Worm (Caenorhabditis elegans) whole organism, young adult: ENCODE results near the gene T27E7.9.

ENCODE experiments used
- B0035.1 ChIP-seq: sonication (generic microtip); optimal IDR thresholded peaks from 2 replicates; lab custom pipeline; 2016; ENCODE audit warnings: missing genetic modification characterization, mild to moderate bottlenecking, missing compliant biosample characterization, missing genotype, missing genetic modification reagents
- B0261.1 ChIP-seq: sonication (generic microtip); optimal IDR thresholded peaks from 2 replicates; lab custom pipeline; 2016; ENCODE audit warnings: mild to moderate bottlenecking, missing genetic modification characterization, moderate library complexity, missing compliant biosample characterization
- F23B12.7 ChIP-seq: sonication (generic microtip); optimal IDR thresholded peaks from 2 replicates; lab custom pipeline; 2017; ENCODE audit warnings: missing genetic modification characterization, mild to moderate bottlenecking, missing compliant biosample characterization, antibody characterized with exemption, moderate library complexity; ENCODE audit not compliant: insufficient read depth
- F37B4.10 ChIP-seq: fragments of 200-800 bp; sonication (Bioruptor generic); IDR thresholded peaks from 2 replicates; pipeline ENCODE4 v1.3.6; 2022; ENCODE audit warnings: missing genetic modification characterization, missing compliant biosample characterization
- F39B2.1 ChIP-seq: fragments of 200-800 bp; sonication (Bioruptor generic); IDR thresholded peaks from 2 replicates; pipeline ENCODE4 v1.3.6; 2022; ENCODE audit warnings: missing genetic modification reagents, missing genetic modification characterization, missing compliant biosample characterization
- Y53G8AR.9 ChIP-seq: fragments of 200-800 bp; sonication (Bioruptor generic); conservative IDR thresholded peaks from 2 replicates; pipeline ENCODE4 v1.3.6; 2022; ENCODE audit warnings: missing genetic modification reagents, missing genetic modification characterization, missing compliant biosample characterization
- ZK185.1 ChIP-seq: sonication (generic microtip); optimal IDR thresholded peaks from 2 replicates; lab custom pipeline; 2016; ENCODE audit warnings: mild to moderate bottlenecking, missing genetic modification characterization, missing compliant biosample characterization; ENCODE audit not compliant: poor library complexity, severe bottlenecking
- aptf-2 ChIP-seq: fragments of 200-800 bp; sonication (Bioruptor generic); conservative IDR thresholded peaks from 2 replicates; pipeline ENCODE4 v1.3.6; 2022; ENCODE audit warnings: missing genetic modification reagents, missing genetic modification characterization, missing compliant biosample characterization
- attf-6 ChIP-seq: fragments of 200-800 bp; sonication (Bioruptor generic); IDR thresholded peaks from 2 replicates; pipeline ENCODE4 v1.3.6; 2022; ENCODE audit warnings: missing genetic modification reagents, missing genetic modification characterization, missing compliant biosample characterization
- bed-2 ChIP-seq: fragments of 200-800 bp; sonication (Bioruptor generic); IDR thresholded peaks from 2 replicates; pipeline ENCODE4 v1.3.6; 2022; ENCODE audit warnings: missing genetic modification reagents, missing genetic modification characterization, missing compliant biosample characterization
- cebp-2 ChIP-seq: fragments of 200-800 bp; sonication (Bioruptor generic); IDR thresholded peaks from 2 replicates; pipeline ENCODE4 v1.3.6; 2022; ENCODE audit warnings: missing genetic modification characterization, missing compliant biosample characterization
- chd-7 ChIP-seq: sonication (generic microtip); optimal IDR thresholded peaks from 2 replicates; lab custom pipeline; 2016; ENCODE audit warnings: mild to moderate bottlenecking, missing genetic modification characterization, moderate library complexity, missing compliant biosample characterization
- dpff-1 ChIP-seq: sonication (generic microtip); optimal IDR thresholded peaks from 2 replicates; lab custom pipeline; 2017; ENCODE audit warnings: mild to moderate bottlenecking, missing genetic modification characterization, missing compliant biosample characterization
- egl-44 ChIP-seq: fragments of 200-800 bp; sonication (Bioruptor generic); IDR thresholded peaks from 2 replicates; pipeline ENCODE4 v1.3.6; 2022; ENCODE audit warnings: missing genetic modification reagents, missing genetic modification characterization, missing compliant biosample characterization
- egrh-3 ChIP-seq: fragments of 200-800 bp; sonication (Bioruptor generic); IDR thresholded peaks from 2 replicates; pipeline ENCODE4 v1.3.6; 2022; ENCODE audit warnings: missing genetic modification reagents, missing genetic modification characterization, missing compliant biosample characterization
- fkh-3 ChIP-seq: sonication (generic microtip); optimal IDR thresholded peaks from 2 replicates; lab custom pipeline; 2016; ENCODE audit warnings: mild to moderate bottlenecking, missing genetic modification characterization, missing compliant biosample characterization
- him-1 ChIP-seq: sonication (generic microtip); optimal IDR thresholded peaks from 2 replicates; lab custom pipeline; 2016; ENCODE audit warnings: missing genotype, missing genetic modification reagents, missing genetic modification characterization, missing compliant biosample characterization
- lag-1 ChIP-seq: fragments of 200-800 bp; sonication (Bioruptor generic); IDR thresholded peaks from 2 replicates; pipeline ENCODE4 v1.3.6; 2022; ENCODE audit warnings: missing genetic modification reagents, missing genetic modification characterization, missing compliant biosample characterization
- lin-26 ChIP-seq: fragments of 200-800 bp; sonication (Bioruptor generic); IDR thresholded peaks from 2 replicates; pipeline ENCODE4 v1.3.6; 2022; ENCODE audit warnings: missing genetic modification reagents, missing genetic modification characterization, missing compliant biosample characterization
- lin-35 ChIP-seq, 3 experiments: fragments of 150-350 bp in 2 of 3; sonication (generic microtip) in 1 of 3; optimal IDR thresholded peaks; 2 replicates each; lab custom pipeline; 2014 to 2018; ENCODE audit warnings: missing biosample characterization in 3 of 3, missing genetic modification characterization in 3 of 3, missing genetic modification reagents in 3 of 3
- madf-6 ChIP-seq: fragments of 200-800 bp; sonication (Bioruptor generic); IDR thresholded peaks from 2 replicates; pipeline ENCODE4 v1.3.6; 2022; ENCODE audit warnings: missing genetic modification reagents, missing genetic modification characterization, missing compliant biosample characterization
- madf-8 ChIP-seq: fragments of 200-800 bp; sonication (Bioruptor generic); conservative IDR thresholded peaks from 2 replicates; pipeline ENCODE4 v1.3.6; 2022; ENCODE audit warnings: missing genetic modification reagents, missing genetic modification characterization, missing compliant biosample characterization
- nhr-179 ChIP-seq: sonication (generic microtip); optimal IDR thresholded peaks from 2 replicates; lab custom pipeline; 2016; ENCODE audit warnings: mild to moderate bottlenecking, missing genetic modification characterization, missing compliant biosample characterization
- nhr-27 ChIP-seq: fragments of 200-800 bp; sonication (Bioruptor generic); optimal IDR thresholded peaks from 2 replicates; lab custom pipeline; 2018; ENCODE audit warnings: mild to moderate bottlenecking, missing genetic modification characterization, moderate library complexity, missing compliant biosample characterization
- rpc-1 ChIP-seq, 2 experiments: fragments of 150-350 bp in 1 of 2; sonication (generic microtip) in 1 of 2; optimal IDR thresholded peaks; 2 replicates each; lab custom pipeline; 2014 to 2018; ENCODE audit warnings: missing biosample characterization in 1 of 2, missing genetic modification characterization in 1 of 2, missing genetic modification reagents in 1 of 2, missing genotype in 1 of 2
- snpc-1.1 ChIP-seq: sonication (generic microtip); optimal IDR thresholded peaks from 2 replicates; lab custom pipeline; 2017; ENCODE audit warnings: missing genetic modification characterization, mild to moderate bottlenecking, missing compliant biosample characterization, antibody characterized with exemption, moderate library complexity, missing genotype, missing genetic modification reagents; ENCODE audit not compliant: insufficient read depth
- snpc-1.3 ChIP-seq: sonication (generic microtip); optimal IDR thresholded peaks from 2 replicates; lab custom pipeline; 2017; ENCODE audit warnings: missing genetic modification characterization, mild to moderate bottlenecking, missing compliant biosample characterization, antibody characterized with exemption, moderate library complexity, missing genotype, missing genetic modification reagents; ENCODE audit not compliant: insufficient read depth
- snpc-4 ChIP-seq, 5 experiments: fragments of 150-350 bp in 1 of 5; sonication (generic microtip) in 4 of 5; optimal IDR thresholded peaks; 2 replicates each; lab custom pipeline; 2014 to 2018; ENCODE audit warnings: missing genetic modification characterization in 5 of 5, missing biosample characterization in 3 of 5, antibody characterized with exemption in 2 of 5, mild to moderate bottlenecking in 2 of 5, missing compliant biosample characterization in 2 of 5, missing genotype in 2 of 5, moderate library complexity in 2 of 5, missing genetic modification reagents in 1 of 5
- sptf-2 ChIP-seq: fragments of 200-800 bp; sonication (Bioruptor generic); optimal IDR thresholded peaks from 2 replicates; lab custom pipeline; 2018; ENCODE audit warnings: mild to moderate bottlenecking, missing genetic modification characterization, missing compliant biosample characterization
- tbp1 ChIP-seq: fragments of 200-800 bp; sonication (Bioruptor generic); optimal IDR thresholded peaks from 2 replicates; lab custom pipeline; 2018; ENCODE audit warnings: mild to moderate bottlenecking, missing genetic modification characterization, missing compliant biosample characterization
- zfh-2 ChIP-seq: fragments of 200-800 bp; sonication (Bioruptor generic); conservative IDR thresholded peaks from 2 replicates; pipeline ENCODE4 v1.3.6; 2022; ENCODE audit warnings: missing genetic modification reagents, missing genetic modification characterization, missing compliant biosample characterization
- ztf-28 ChIP-seq: fragments of 200-800 bp; sonication (Bioruptor generic); IDR thresholded peaks from 2 replicates; pipeline ENCODE4 v1.3.6; 2022; ENCODE audit warnings: missing genetic modification reagents, missing genetic modification characterization, missing compliant biosample characterization

Gene T27E7.9

ce11 chrIV:14519423-14519822 lies 29.8 kb downstream of the T27E7.9 start, which contains the start of the genes Y57G11A.2 and T27E7.1:
Gene Y57G11A.2 (minus strand): TSS chrIV:14519523.
Gene T27E7.1 (plus strand): TSS chrIV:14519759.
- TF ChIP-seq F39B2.1 (GFP tag; lab: Robert Waterston, UW) (no peak), zfh-2 (GFP tag; lab: Robert Waterston, UW) (no peak), snpc-1.3 (tag; lab: Kevin White, UChicago) (no peak), him-1 (tag; lab: Kevin White, UChicago) (no peak), lag-1 (GFP tag; lab: Robert Waterston, UW) (no peak), madf-8 (GFP tag; lab: Robert Waterston, UW) (no peak), madf-6 (no peak), lin-35 (GFP tag; optimal IDR thresholded peaks at IDR 0.05; lab: Kevin White, UChicago) (no peak), ztf-28 (GFP tag; lab: Robert Waterston, UW) (no peak), dpff-1 (tag; lab: Kevin White, UChicago) (no peak), F23B12.7 (no peak), egl-44 (GFP tag; lab: Robert Waterston, UW) (no peak), Y53G8AR.9 (GFP tag; lab: Robert Waterston, UW) (no peak), fkh-3 (no peak)

ce11 chrIV:14515162-14515561 lies 34.0 kb downstream of the T27E7.9 start:
- TF ChIP-seq attf-6 (GFP tag; lab: Robert Waterston, UW) (0 out of 2 replicates have a peak, but pooled peaks have one; percentile 12), tbp1 (GFP tag; lab: Kevin White, UChicago) (no peak), snpc-4 (GFP tag; optimal IDR thresholded peaks at IDR 0.05; lab: Kevin White, UChicago) (no peak), snpc-4 (tag; optimal IDR thresholded peaks at IDR 0.05; lab: Kevin White, UChicago) (peak in 1 of 4 experiments; percentile 74), egl-44 (GFP tag; lab: Robert Waterston, UW) (no peak), cebp-2 (GFP tag; lab: Robert Waterston, UW) (0 out of 2 replicates have a peak, but pooled peaks have one; percentile 49), rpc-1 (optimal IDR thresholded peaks at IDR 0.05; lab: Kevin White, UChicago) (no peak), rpc-1 (tag; optimal IDR thresholded peaks at IDR 0.05; lab: Kevin White, UChicago) (peak; percentile 37), bed-2 (no peak)

DNA sequence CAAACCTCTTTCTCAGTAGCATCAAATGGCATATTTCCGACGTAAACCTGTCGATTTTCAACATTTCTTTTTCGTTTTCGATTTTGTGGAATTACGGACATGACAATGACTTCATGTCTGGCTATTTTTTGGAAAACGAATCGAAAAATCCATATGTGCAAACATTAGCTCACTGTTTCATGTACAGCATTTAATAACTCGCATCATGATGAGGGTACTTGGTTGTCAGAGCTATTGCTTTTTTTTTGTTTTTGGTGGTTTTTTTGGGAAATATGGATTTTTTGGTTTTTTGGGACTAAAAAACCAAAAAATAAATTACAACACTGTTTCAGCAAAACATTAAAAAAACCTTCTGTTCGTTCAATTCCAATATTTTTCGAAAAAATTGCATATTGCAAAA lies 36.8 kb downstream of the T27E7.9 start, which contains the start of gene Y57G11A.5:
Gene Y57G11A.5 (minus strand): TSS at position 101 of the 400 bp plus-strand sequence.
- no peak for TF ChIP-seq B0261.1
- no peak for TF ChIP-seq sptf-2 (GFP tag; lab: Kevin White, UChicago)
- no peak for TF ChIP-seq aptf-2 (GFP tag; lab: Robert Waterston, UW)
- no peak for TF ChIP-seq nhr-27 (tag; lab: Kevin White, UChicago)
- no peak for TF ChIP-seq chd-7 (tag; lab: Kevin White, UChicago)
- no peak for TF ChIP-seq lin-26
- no peak for TF ChIP-seq egrh-3 (GFP tag; lab: Robert Waterston, UW)
- no peak for TF ChIP-seq attf-6 (GFP tag; lab: Robert Waterston, UW)

DNA sequence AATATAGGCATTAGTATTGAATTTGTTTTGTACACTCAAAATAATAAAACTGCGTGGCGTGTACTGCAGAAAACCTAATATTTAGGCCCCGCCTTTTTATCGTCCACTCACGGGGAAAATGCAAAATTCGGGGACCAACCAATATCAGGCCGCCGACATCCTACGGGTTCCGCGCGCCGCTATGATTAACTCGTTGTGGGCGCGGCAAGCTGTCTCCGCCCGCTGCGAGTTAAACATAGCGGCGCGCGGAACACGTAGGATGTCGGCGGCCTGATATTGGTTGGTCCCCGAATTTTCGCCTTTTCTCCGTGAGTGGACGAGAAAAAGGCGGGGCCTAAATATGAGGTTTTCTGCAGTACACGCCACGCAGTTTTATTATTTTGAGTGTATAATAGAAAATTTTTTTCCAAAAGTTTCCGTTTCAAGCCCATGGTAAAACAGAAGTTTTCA lies 38.8 kb downstream of the T27E7.9 start:
- TF ChIP-seq snpc-1.1 (tag; lab: Kevin White, UChicago) (peak; percentile 13), snpc-4 (GFP tag; optimal IDR thresholded peaks at IDR 0.05; lab: Kevin White, UChicago) (peak; percentile 25), snpc-4 (tag; optimal IDR thresholded peaks at IDR 0.05; lab: Kevin White, UChicago) (peak in 3 of 4 experiments; percentile 59 to 96 (median 65)), attf-6 (GFP tag; lab: Robert Waterston, UW) (peak; percentile 84)

DNA sequence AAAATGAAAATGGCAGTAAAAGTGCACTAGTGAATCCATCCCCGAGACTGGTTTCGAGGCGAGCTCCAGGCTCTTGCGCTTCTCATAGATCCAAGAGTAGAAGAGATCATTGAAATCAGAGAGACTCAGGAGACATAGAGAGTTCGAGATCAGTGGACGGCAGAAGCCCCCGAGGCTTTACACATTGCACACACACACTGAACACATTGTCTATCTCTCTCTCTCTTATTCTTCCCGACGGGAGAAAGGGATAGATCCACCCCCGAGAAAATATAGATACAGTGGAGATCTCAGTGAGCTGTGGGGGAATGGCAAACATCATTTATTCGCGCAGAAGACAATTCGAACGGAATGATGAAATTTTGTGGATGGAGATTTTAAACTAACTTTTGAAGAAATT lies 42.2 kb downstream of the T27E7.9 start:
- TF ChIP-seq snpc-1.1 (tag; lab: Kevin White, UChicago), result no peak
- no peak for TF ChIP-seq him-1 (tag; lab: Kevin White, UChicago)
- TF ChIP-seq B0035.1 (tag; lab: Kevin White, UChicago), result no peak
- no peak for TF ChIP-seq F37B4.10
- no peak for TF ChIP-seq nhr-179
- no peak for TF ChIP-seq ZK185.1
